Worm (Caenorhabditis elegans) whole organism, L2 larva: Measurements from ENCODE around the gene nlp-3.

Experiments used
- C34F6.9 ChIP-seq: fragments of 150-350 bp; optimal IDR thresholded peaks from 2 replicates; lab custom pipeline; 2014; ENCODE audit warnings: missing biosample characterization, missing genetic modification characterization
- F13H6.1 ChIP-seq: sonication (generic microtip); optimal IDR thresholded peaks from 2 replicates; lab custom pipeline; 2016; ENCODE audit warnings: missing genetic modification characterization, missing compliant biosample characterization
- R02D3.7 ChIP-seq: fragments of 150-350 bp; optimal IDR thresholded peaks from 2 replicates; lab custom pipeline; 2014; ENCODE audit warnings: missing biosample characterization, missing genetic modification characterization
- Y55F3AM.14 ChIP-seq: fragments of 200-800 bp; sonication (Bioruptor generic); optimal IDR thresholded peaks from 2 replicates; lab custom pipeline; 2018; ENCODE audit warnings: mild to moderate bottlenecking, missing genetic modification characterization, missing compliant biosample characterization
- ZK546.5 ChIP-seq: sonication (generic microtip); optimal IDR thresholded peaks from 2 replicates; lab custom pipeline; 2017; ENCODE audit warnings: missing biosample characterization, missing genetic modification characterization
- alr-1 ChIP-seq: fragments of 150-350 bp; optimal IDR thresholded peaks from 2 replicates; lab custom pipeline; 2014; ENCODE audit warnings: missing biosample characterization, missing genetic modification characterization
- blmp-1 ChIP-seq: sonication (generic microtip); optimal IDR thresholded peaks from 2 replicates; lab custom pipeline; 2017; ENCODE audit warnings: missing genetic modification characterization, mild to moderate bottlenecking, missing compliant biosample characterization, antibody characterized with exemption, moderate library complexity; ENCODE audit not compliant: insufficient read depth
- ceh-16 ChIP-seq: fragments of 150-350 bp; optimal IDR thresholded peaks from 2 replicates; lab custom pipeline; 2014; ENCODE audit warnings: missing biosample characterization, missing genetic modification characterization
- ceh-82 ChIP-seq: fragments of 150-350 bp; optimal IDR thresholded peaks from 2 replicates; lab custom pipeline; 2014; ENCODE audit warnings: missing biosample characterization, missing genetic modification characterization
- crh-2 ChIP-seq: sonication (generic microtip); optimal IDR thresholded peaks from 2 replicates; lab custom pipeline; 2017; ENCODE audit warnings: missing biosample characterization, missing genetic modification characterization
- dmd-4 ChIP-seq: sonication (generic microtip); optimal IDR thresholded peaks from 2 replicates; lab custom pipeline; 2017; ENCODE audit warnings: missing biosample characterization, missing genetic modification characterization
- egl-27 ChIP-seq: sonication (generic microtip); optimal IDR thresholded peaks from 3 replicates; lab custom pipeline; 2017; ENCODE audit warnings: missing biosample characterization, missing genetic modification reagents, missing genetic modification characterization
- elt-1 ChIP-seq: fragments of 150-350 bp; optimal IDR thresholded peaks from 2 replicates; lab custom pipeline; 2014; ENCODE audit warnings: missing biosample characterization, missing genetic modification characterization
- elt-3 ChIP-seq: sonication (generic microtip); optimal IDR thresholded peaks from 2 replicates; lab custom pipeline; 2017; ENCODE audit warnings: missing biosample characterization, missing genetic modification characterization
- fos-1 ChIP-seq: fragments of 150-350 bp; optimal IDR thresholded peaks from 2 replicates; lab custom pipeline; 2014; ENCODE audit warnings: missing biosample characterization, missing genetic modification characterization
- gmeb-1 ChIP-seq: fragments of 150-350 bp; optimal IDR thresholded peaks from 2 replicates; lab custom pipeline; 2014; ENCODE audit warnings: missing biosample characterization, missing genetic modification characterization
- lin-11 ChIP-seq: fragments of 150-350 bp; sonication (generic microtip); optimal IDR thresholded peaks from 2 replicates; lab custom pipeline; 2014; ENCODE audit warnings: missing biosample characterization, missing genetic modification characterization, inconsistent platforms, mixed read lengths
- lsy-2 ChIP-seq, 2 experiments: fragments of 150-350 bp in 1 of 2; sonication (generic microtip) in 1 of 2; optimal IDR thresholded peaks; 2 replicates each; lab custom pipeline; 2014 to 2017; ENCODE audit warnings: missing biosample characterization in 2 of 2, missing genetic modification characterization in 2 of 2
- mab-5 ChIP-seq: fragments of 150-350 bp; optimal IDR thresholded peaks from 2 replicates; lab custom pipeline; 2014; ENCODE audit warnings: missing biosample characterization, missing genetic modification characterization
- mbf-1 ChIP-seq: sonication (generic microtip); optimal IDR thresholded peaks from 2 replicates; lab custom pipeline; 2017; ENCODE audit warnings: missing biosample characterization, missing genetic modification characterization
- nhr-10 ChIP-seq: sonication (generic microtip); optimal IDR thresholded peaks from 2 replicates; lab custom pipeline; 2017; ENCODE audit warnings: missing biosample characterization, missing genetic modification characterization
- nhr-129 ChIP-seq: fragments of 150-350 bp; optimal IDR thresholded peaks from 2 replicates; lab custom pipeline; 2014; ENCODE audit warnings: missing biosample characterization, missing genetic modification characterization
- nhr-21 ChIP-seq: fragments of 150-350 bp; optimal IDR thresholded peaks from 2 replicates; lab custom pipeline; 2014; ENCODE audit warnings: missing biosample characterization, missing genetic modification characterization
- nhr-23 ChIP-seq: fragments of 150-350 bp; optimal IDR thresholded peaks from 2 replicates; lab custom pipeline; 2014; ENCODE audit warnings: missing biosample characterization, missing genetic modification reagents, missing genetic modification characterization
- nhr-25 ChIP-seq: fragments of 150-350 bp; sonication (generic microtip); optimal IDR thresholded peaks from 3 replicates; lab custom pipeline; 2014; ENCODE audit warnings: missing biosample characterization, missing genetic modification characterization
- nhr-77 ChIP-seq: fragments of 150-350 bp; optimal IDR thresholded peaks from 2 replicates; lab custom pipeline; 2014; ENCODE audit warnings: missing biosample characterization, missing genetic modification characterization
- peb-1 ChIP-seq: fragments of 150-350 bp; optimal IDR thresholded peaks from 2 replicates; lab custom pipeline; 2014; ENCODE audit warnings: missing biosample characterization, missing genetic modification characterization
- skn-1 ChIP-seq: sonication (generic microtip); optimal IDR thresholded peaks from 2 replicates; lab custom pipeline; 2017; ENCODE audit warnings: missing biosample characterization, missing genetic modification characterization
- sma-3 ChIP-seq: sonication (generic microtip); optimal IDR thresholded peaks from 2 replicates; lab custom pipeline; 2016; ENCODE audit warnings: missing genetic modification reagents, missing genetic modification characterization, missing compliant biosample characterization
- sma-9 ChIP-seq, 2 experiments: fragments of 150-350 bp in 1 of 2; sonication (generic microtip) in 1 of 2; optimal IDR thresholded peaks; 2 replicates each; lab custom pipeline; 2014 to 2016; ENCODE audit warnings: missing genetic modification characterization in 2 of 2, mild to moderate bottlenecking in 1 of 2, missing biosample characterization in 1 of 2, missing compliant biosample characterization in 1 of 2, missing genetic modification reagents in 1 of 2, moderate library complexity in 1 of 2
- snpc-4 ChIP-seq: fragments of 150-350 bp; optimal IDR thresholded peaks from 2 replicates; lab custom pipeline; 2014; ENCODE audit warnings: missing biosample characterization, missing genetic modification characterization
- unc-55 ChIP-seq: fragments of 150-350 bp; sonication (generic microtip); optimal IDR thresholded peaks from 3 replicates; lab custom pipeline; 2014; ENCODE audit warnings: missing biosample characterization, missing genetic modification reagents, missing genetic modification characterization
- unc-62 ChIP-seq: fragments of 150-350 bp; optimal IDR thresholded peaks from 2 replicates; lab custom pipeline; 2014; ENCODE audit warnings: missing biosample characterization, missing genetic modification reagents, missing genetic modification characterization
- zag-1 ChIP-seq: fragments of 150-350 bp; optimal IDR thresholded peaks from 2 replicates; lab custom pipeline; 2014; ENCODE audit warnings: missing biosample characterization, missing genetic modification characterization
- ztf-4 ChIP-seq: fragments of 150-350 bp; optimal IDR thresholded peaks from 2 replicates; lab custom pipeline; 2014; ENCODE audit warnings: missing biosample characterization, missing genetic modification characterization

nlp-3 gene

DNA sequence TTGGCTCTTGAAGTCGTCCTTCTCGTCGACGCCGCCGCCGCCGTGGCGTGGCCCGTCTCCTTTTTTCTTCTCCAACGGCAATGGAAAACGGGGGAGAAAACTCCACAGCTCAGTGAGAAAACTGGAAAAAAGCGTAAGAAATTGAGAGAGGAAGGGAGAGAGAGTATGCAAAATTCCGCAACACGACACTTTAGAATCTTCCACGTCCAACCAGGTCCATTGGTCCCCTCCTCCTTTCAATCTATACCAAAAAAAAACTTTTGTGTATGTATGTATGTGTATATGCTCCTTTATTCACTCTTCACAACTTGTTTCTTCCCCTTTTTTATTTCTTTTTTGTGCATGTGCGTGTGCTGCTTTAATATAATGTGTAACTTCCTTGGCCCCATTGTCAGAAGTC lies 30.8 kb upstream of the nlp-3 start:
- no peak for TF ChIP-seq sma-3 (GFP tag; lab: Kevin White, UChicago)
- TF ChIP-seq peb-1 = no peak
- TF ChIP-seq gmeb-1 (tag; lab: Kevin White, UChicago) = no peak
- TF ChIP-seq unc-55 (GFP tag; lab: Kevin White, UChicago) = peak; percentile 19
- TF ChIP-seq lin-11 (tag; lab: Kevin White, UChicago) = no peak
- TF ChIP-seq crh-2 = no peak
- TF ChIP-seq skn-1 (tag; lab: Kevin White, UChicago) = no peak
- TF ChIP-seq ceh-82 = no peak
- peak in 1 of 2 experiments; percentile 5 for TF ChIP-seq lsy-2 (tag; optimal IDR thresholded peaks at IDR 0.05; lab: Kevin White, UChicago)
- no peak for TF ChIP-seq C34F6.9

DNA sequence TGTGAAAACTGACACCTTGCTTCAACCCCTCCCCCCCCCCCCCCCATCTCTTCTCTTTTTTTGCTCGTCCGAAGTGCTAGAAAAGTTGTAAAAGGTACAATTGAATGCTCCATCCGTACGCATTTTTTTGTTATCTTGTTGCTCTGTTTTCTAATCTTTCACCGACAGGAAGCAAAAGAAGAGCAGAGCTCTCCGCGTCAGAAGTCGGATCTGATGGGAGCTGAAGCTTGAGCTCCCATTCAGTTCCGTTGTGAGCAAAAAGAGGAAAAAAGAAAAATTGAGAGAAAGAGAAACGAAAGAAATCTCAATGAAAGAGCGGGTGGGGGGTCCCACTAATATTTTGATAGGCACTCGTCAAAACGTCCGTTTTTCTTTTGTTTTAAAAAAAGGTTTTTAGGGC lies 28.7 kb upstream of the nlp-3 start:
- TF ChIP-seq gmeb-1 (tag; lab: Kevin White, UChicago) = no peak
- TF ChIP-seq unc-62 (GFP tag; lab: Kevin White, UChicago) = no peak
- no peak for TF ChIP-seq ceh-16 (tag; lab: Kevin White, UChicago)
- no peak for TF ChIP-seq mab-5
- no peak for TF ChIP-seq dmd-4 (tag; lab: Kevin White, UChicago)
- peak; percentile 18 for TF ChIP-seq C34F6.9
- TF ChIP-seq Y55F3AM.14 = peak; percentile 66
- peak; percentile 12 for TF ChIP-seq F13H6.1
- no peak for TF ChIP-seq nhr-77 (tag; lab: Kevin White, UChicago)
- TF ChIP-seq nhr-129 = peak; percentile 14

DNA sequence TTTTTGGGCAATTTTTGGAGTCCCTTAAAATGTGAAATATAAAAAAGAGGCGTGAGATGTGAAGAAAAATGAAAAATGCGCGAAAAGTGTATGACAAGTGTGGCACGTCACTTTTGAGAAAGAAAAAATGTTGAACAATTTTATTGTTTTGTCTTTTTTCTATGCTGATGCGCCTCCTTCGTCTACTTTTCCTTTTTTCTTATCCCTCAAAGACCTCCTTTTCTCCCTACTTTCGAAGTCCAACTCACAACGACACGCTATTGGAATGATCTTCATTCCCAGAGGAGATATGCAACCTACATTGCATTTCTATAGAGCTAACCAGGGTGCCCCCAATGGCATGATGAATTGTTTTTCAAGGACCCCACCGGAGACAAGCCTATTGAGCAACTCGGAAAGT lies 27.8 kb upstream of the nlp-3 start:
- peak; percentile 30 for TF ChIP-seq zag-1 (tag; lab: Kevin White, UChicago)
- no peak for TF ChIP-seq ceh-16 (tag; lab: Kevin White, UChicago)
- TF ChIP-seq C34F6.9 = peak; percentile 2

DNA sequence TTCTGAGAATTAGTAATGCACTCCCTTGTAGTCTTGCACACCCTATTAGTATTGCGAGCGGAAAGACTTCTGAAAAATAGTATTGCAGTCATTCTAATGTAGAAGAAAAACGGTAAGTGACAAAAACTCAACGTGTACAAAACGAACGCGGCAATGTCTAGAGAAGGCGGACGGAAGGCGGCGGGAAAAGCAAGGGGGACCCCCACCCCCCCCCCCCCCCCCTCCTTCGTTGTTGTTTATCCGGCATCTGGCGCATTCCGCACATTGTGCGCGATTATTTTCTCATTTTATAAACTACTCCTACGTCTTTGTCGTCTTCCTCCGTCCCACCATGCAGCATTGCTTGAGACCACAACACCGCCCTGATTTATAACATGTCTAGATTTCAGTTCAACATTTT lies 24.1 kb upstream of the nlp-3 start:
- no peak for TF ChIP-seq nhr-10
- no peak for TF ChIP-seq mbf-1 (tag; lab: Kevin White, UChicago)
- no peak for TF ChIP-seq gmeb-1 (tag; lab: Kevin White, UChicago)
- no peak for TF ChIP-seq snpc-4
- TF ChIP-seq ZK546.5 (tag; lab: Kevin White, UChicago) = no peak
- no peak for TF ChIP-seq ztf-4
- TF ChIP-seq skn-1 (tag; lab: Kevin White, UChicago) = no peak
- no peak for TF ChIP-seq C34F6.9
- TF ChIP-seq elt-1 (tag; lab: Kevin White, UChicago) = no peak
- no peak for TF ChIP-seq elt-3 (tag; lab: Kevin White, UChicago)
- TF ChIP-seq nhr-21 = no peak
- TF ChIP-seq mab-5 = no peak
- TF ChIP-seq fos-1 (tag; lab: Kevin White, UChicago) = no peak
- no peak for TF ChIP-seq sma-9 (GFP tag; optimal IDR thresholded peaks at IDR 0.05; lab: Kevin White, UChicago)
- TF ChIP-seq sma-9 (tag; optimal IDR thresholded peaks at IDR 0.05; lab: Kevin White, UChicago) = no peak
- TF ChIP-seq alr-1 (tag; lab: Kevin White, UChicago) = no peak
- TF ChIP-seq egl-27 (tag; lab: Kevin White, UChicago) = no peak
- TF ChIP-seq blmp-1 (tag; lab: Kevin White, UChicago) = no peak
- TF ChIP-seq lin-11 (tag; lab: Kevin White, UChicago) = no peak
- TF ChIP-seq nhr-25 (tag; lab: Kevin White, UChicago) = no peak
- no peak for TF ChIP-seq crh-2

DNA sequence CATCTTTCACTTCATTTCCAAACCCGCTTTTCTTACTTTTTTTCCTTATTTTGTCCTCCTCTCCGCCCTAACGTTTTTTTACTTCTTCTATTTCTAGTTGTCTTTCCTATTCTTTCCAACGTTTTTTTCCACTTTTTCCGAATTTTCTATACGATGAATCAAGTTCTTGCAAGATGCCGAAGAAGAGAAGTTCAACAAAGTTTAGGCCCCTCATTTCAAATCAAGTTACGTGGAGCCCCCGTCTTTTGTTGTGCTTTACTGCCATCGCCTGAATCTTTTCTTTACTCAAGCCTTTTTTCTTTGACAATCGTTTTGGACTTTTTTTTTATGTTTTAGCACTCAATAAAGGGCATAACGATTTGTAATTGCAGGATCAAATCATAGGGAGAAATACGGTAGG lies 23.2 kb upstream of the nlp-3 start, which contains the start of gene unc-9:
unc-9 (plus strand) TSS at position 370 of the 400 bp plus-strand sequence.
- no peak for TF ChIP-seq mbf-1 (tag; lab: Kevin White, UChicago)
- TF ChIP-seq dmd-4 (tag; lab: Kevin White, UChicago) = no peak
- no peak for TF ChIP-seq ZK546.5 (tag; lab: Kevin White, UChicago)
- no peak for TF ChIP-seq mab-5
- no peak for TF ChIP-seq gmeb-1 (tag; lab: Kevin White, UChicago)
- TF ChIP-seq unc-62 (GFP tag; lab: Kevin White, UChicago) = no peak
- TF ChIP-seq R02D3.7 (tag; lab: Kevin White, UChicago) = no peak
- TF ChIP-seq crh-2 = no peak
- TF ChIP-seq nhr-23 = no peak
